Worm (Caenorhabditis elegans) whole organism, L4 larva: ENCODE measurements around the gene D2007.2.

Experiments
- D1046.2 ChIP-seq: fragments of 200-800 bp; sonication (Bioruptor generic); IDR thresholded peaks from 2 replicates; pipeline ENCODE4 v1.3.6; 2022; ENCODE audit warnings: missing genetic modification characterization, missing compliant biosample characterization
- F26F4.8 ChIP-seq: fragments of 200-800 bp; sonication (Bioruptor generic); conservative IDR thresholded peaks from 2 replicates; pipeline ENCODE4 v1.3.6; 2022; ENCODE audit warnings: missing genetic modification characterization, missing compliant biosample characterization
- Y5F2A.4 ChIP-seq: fragments of 200-800 bp; sonication (Bioruptor generic); optimal IDR thresholded peaks from 2 replicates; lab custom pipeline; 2018; ENCODE audit warnings: mild to moderate bottlenecking, missing genetic modification characterization, missing compliant biosample characterization
- ZK546.5 ChIP-seq, 2 experiments: sonication (generic microtip); optimal IDR thresholded peaks; 2 replicates each; lab custom pipeline; 2017; ENCODE audit warnings: missing biosample characterization in 2 of 2, missing genetic modification characterization in 2 of 2
- ama-1 ChIP-seq: fragments of 150-350 bp; optimal IDR thresholded peaks from 2 replicates; lab custom pipeline; 2014; ENCODE audit warnings: inconsistent platforms, mixed read lengths
- ceh-28 ChIP-seq: fragments of 150-350 bp; optimal IDR thresholded peaks from 2 replicates; lab custom pipeline; 2014; ENCODE audit warnings: missing biosample characterization, missing genetic modification reagents, missing genetic modification characterization
- ceh-32 ChIP-seq: sonication (generic microtip); optimal IDR thresholded peaks from 2 replicates; lab custom pipeline; 2016; ENCODE audit warnings: mild to moderate bottlenecking, missing genetic modification characterization, missing compliant biosample characterization; ENCODE audit not compliant: poor library complexity
- ceh-44 ChIP-seq: fragments of 200-800 bp; sonication (Bioruptor generic); IDR thresholded peaks from 2 replicates; pipeline ENCODE4 v1.3.6; 2022; ENCODE audit warnings: missing genetic modification reagents, missing genetic modification characterization, missing compliant biosample characterization
- ceh-62 ChIP-seq: sonication (generic microtip); optimal IDR thresholded peaks from 2 replicates; lab custom pipeline; 2017; ENCODE audit warnings: missing biosample characterization, missing genetic modification characterization
- ces-1 ChIP-seq: fragments of 150-350 bp; sonication (generic microtip); optimal IDR thresholded peaks from 4 replicates; lab custom pipeline; 2014; ENCODE audit warnings: missing biosample characterization, missing genetic modification reagents, missing genetic modification characterization
- ctbp-1 ChIP-seq: fragments of 200-800 bp; sonication (Bioruptor generic); IDR thresholded peaks from 2 replicates; pipeline ENCODE4 v1.3.6; 2022; ENCODE audit warnings: missing genetic modification reagents, missing genetic modification characterization, missing compliant biosample characterization
- daf-12 ChIP-seq: fragments of 150-350 bp; optimal IDR thresholded peaks from 2 replicates; lab custom pipeline; 2014; ENCODE audit warnings: missing biosample characterization, missing genetic modification reagents, missing genetic modification characterization
- daf-16 ChIP-seq, 3 experiments: sonication (generic microtip); optimal IDR thresholded peaks; 2 replicates each; lab custom pipeline; 2016 to 2017; ENCODE audit warnings: missing genetic modification characterization in 3 of 3, missing genetic modification reagents in 3 of 3, mild to moderate bottlenecking in 2 of 3, missing compliant biosample characterization in 2 of 3, missing biosample characterization in 1 of 3, moderate library complexity in 1 of 3
- daf-19 ChIP-seq: fragments of 200-800 bp; sonication (Bioruptor generic); conservative IDR thresholded peaks from 2 replicates; pipeline ENCODE4 v1.3.6; 2022; ENCODE audit warnings: missing genetic modification characterization, missing compliant biosample characterization
- daf-8 ChIP-seq: fragments of 200-800 bp; sonication (Bioruptor generic); IDR thresholded peaks from 2 replicates; pipeline ENCODE4 v1.3.6; 2022; ENCODE audit warnings: missing genetic modification characterization, missing compliant biosample characterization
- dpl-1 ChIP-seq: fragments of 150-350 bp; optimal IDR thresholded peaks from 2 replicates; lab custom pipeline; 2014; ENCODE audit warnings: missing biosample characterization, missing genetic modification reagents, missing genetic modification characterization
- dve-1 ChIP-seq: sonication (generic microtip); optimal IDR thresholded peaks from 2 replicates; lab custom pipeline; 2017; ENCODE audit warnings: antibody characterized with exemption, mild to moderate bottlenecking, missing genetic modification characterization, missing compliant biosample characterization; ENCODE audit not compliant: insufficient read depth
- egl-27 ChIP-seq: sonication (generic microtip); optimal IDR thresholded peaks from 3 replicates; lab custom pipeline; 2017; ENCODE audit warnings: missing biosample characterization, missing genetic modification reagents, missing genetic modification characterization
- fos-1 ChIP-seq: fragments of 150-350 bp; optimal IDR thresholded peaks from 2 replicates; lab custom pipeline; 2014; ENCODE audit warnings: missing biosample characterization, missing genetic modification characterization
- gei-8 ChIP-seq: fragments of 200-800 bp; sonication (Bioruptor generic); optimal IDR thresholded peaks from 2 replicates; lab custom pipeline; 2018; ENCODE audit warnings: mild to moderate bottlenecking, missing genetic modification characterization, missing compliant biosample characterization
- hlh-11 ChIP-seq: fragments of 200-800 bp; sonication (Bioruptor generic); optimal IDR thresholded peaks from 2 replicates; lab custom pipeline; 2018; ENCODE audit warnings: mild to moderate bottlenecking, missing genetic modification characterization, missing compliant biosample characterization
- hlh-30 ChIP-seq: sonication (generic microtip); optimal IDR thresholded peaks from 2 replicates; lab custom pipeline; 2017; ENCODE audit warnings: antibody characterized with exemption, mild to moderate bottlenecking, missing genetic modification characterization, missing compliant biosample characterization; ENCODE audit not compliant: insufficient read depth
- hmg-1.1 ChIP-seq: fragments of 200-800 bp; sonication (Bioruptor generic); IDR thresholded peaks from 2 replicates; pipeline ENCODE4 v1.3.6; 2022; ENCODE audit warnings: missing genetic modification reagents, missing genetic modification characterization, missing compliant biosample characterization
- lin-13 ChIP-seq: fragments of 150-350 bp; optimal IDR thresholded peaks from 2 replicates; lab custom pipeline; 2014; ENCODE audit warnings: missing biosample characterization, missing genetic modification reagents, missing genetic modification characterization
- lin-38 ChIP-seq: fragments of 200-800 bp; sonication (Bioruptor generic); IDR thresholded peaks from 2 replicates; pipeline ENCODE4 v1.3.6; 2022; ENCODE audit warnings: missing genetic modification reagents, missing genetic modification characterization, missing compliant biosample characterization
- lin-39 ChIP-seq: fragments of 150-350 bp; optimal IDR thresholded peaks from 2 replicates; lab custom pipeline; 2014; ENCODE audit warnings: missing biosample characterization, missing genetic modification reagents, missing genetic modification characterization
- lsy-2 ChIP-seq, 2 experiments: fragments of 150-350 bp in 1 of 2; sonication (generic microtip) in 1 of 2; optimal IDR thresholded peaks; 2 replicates each; lab custom pipeline; 2014 to 2017; ENCODE audit warnings: missing biosample characterization in 2 of 2, missing genetic modification characterization in 2 of 2
- mdl-1 ChIP-seq, 2 experiments: fragments of 150-350 bp in 1 of 2; sonication (generic microtip) in 1 of 2; optimal IDR thresholded peaks; 2 replicates each; lab custom pipeline; 2014 to 2017; ENCODE audit warnings: missing biosample characterization in 2 of 2, missing genetic modification characterization in 2 of 2
- mdt-29 ChIP-seq: fragments of 200-800 bp; sonication (Bioruptor generic); IDR thresholded peaks from 2 replicates; pipeline ENCODE4 v1.3.6; 2022; ENCODE audit warnings: missing genetic modification reagents, missing genetic modification characterization, missing compliant biosample characterization
- mep-1 ChIP-seq: fragments of 150-350 bp; sonication (generic microtip); optimal IDR thresholded peaks from 3 replicates; lab custom pipeline; 2014; ENCODE audit warnings: missing biosample characterization, missing genetic modification characterization
- mxl-2 ChIP-seq: fragments of 200-800 bp; sonication (Bioruptor generic); conservative IDR thresholded peaks from 2 replicates; pipeline ENCODE4 v1.3.6; 2022; ENCODE audit warnings: missing genetic modification reagents, missing genetic modification characterization, missing compliant biosample characterization
- nhr-102 ChIP-seq: sonication (generic microtip); optimal IDR thresholded peaks from 2 replicates; lab custom pipeline; 2016; ENCODE audit warnings: mild to moderate bottlenecking, missing genetic modification characterization, moderate library complexity, missing compliant biosample characterization
- nhr-11 ChIP-seq: fragments of 150-350 bp; optimal IDR thresholded peaks from 2 replicates; lab custom pipeline; 2014; ENCODE audit warnings: missing biosample characterization, missing genetic modification characterization
- nhr-111 ChIP-seq: fragments of 200-800 bp; sonication (Bioruptor generic); optimal IDR thresholded peaks from 2 replicates; lab custom pipeline; 2018; ENCODE audit warnings: mild to moderate bottlenecking, missing genetic modification characterization, missing compliant biosample characterization
- nhr-25 ChIP-seq: sonication (generic microtip); optimal IDR thresholded peaks from 2 replicates; lab custom pipeline; 2017; ENCODE audit warnings: missing genetic modification characterization, mild to moderate bottlenecking, missing compliant biosample characterization, antibody characterized with exemption, moderate library complexity, borderline replicate concordance; ENCODE audit not compliant: insufficient read depth
- nhr-41 ChIP-seq: fragments of 200-800 bp; sonication (Bioruptor generic); IDR thresholded peaks from 2 replicates; pipeline ENCODE4 v1.3.6; 2022; ENCODE audit warnings: missing genetic modification reagents, missing genetic modification characterization, missing compliant biosample characterization
- nhr-42 ChIP-seq: fragments of 200-800 bp; sonication (Bioruptor generic); IDR thresholded peaks from 2 replicates; pipeline ENCODE4 v1.3.6; 2022; ENCODE audit warnings: missing genetic modification characterization, missing compliant biosample characterization
- pha-4 ChIP-seq, 2 experiments: fragments of 150-350 bp in 1 of 2; fragments of 200-800 bp in 1 of 2; sonication (Bioruptor generic) in 1 of 2; IDR thresholded peaks in 1 of 2; optimal IDR thresholded peaks in 1 of 2; 2 replicates each; pipeline versions ENCODE4 v1.3.6 to Lab custom; 2014 to 2022; ENCODE audit warnings: missing genetic modification characterization in 2 of 2, missing genetic modification reagents in 2 of 2, missing biosample characterization in 1 of 2, missing compliant biosample characterization in 1 of 2
- pqm-1 ChIP-seq: sonication (generic microtip); optimal IDR thresholded peaks from 2 replicates; lab custom pipeline; 2017; ENCODE audit warnings: missing biosample characterization, missing genetic modification characterization
- rbr-2 ChIP-seq: sonication (generic microtip); optimal IDR thresholded peaks from 2 replicates; lab custom pipeline; 2016; ENCODE audit warnings: missing genotype, missing genetic modification characterization, missing compliant biosample characterization
- snpc-4 ChIP-seq: fragments of 150-350 bp; optimal IDR thresholded peaks from 2 replicates; lab custom pipeline; 2014; ENCODE audit warnings: missing biosample characterization, missing genetic modification characterization
- spr-1 ChIP-seq: sonication (generic microtip); optimal IDR thresholded peaks from 2 replicates; lab custom pipeline; 2016; ENCODE audit warnings: mild to moderate bottlenecking, missing genetic modification characterization, missing compliant biosample characterization
- spr-3 ChIP-seq: fragments of 200-800 bp; sonication (Bioruptor generic); optimal IDR thresholded peaks from 2 replicates; lab custom pipeline; 2018; ENCODE audit warnings: mild to moderate bottlenecking, missing genetic modification characterization, missing compliant biosample characterization
- unc-130 ChIP-seq: sonication (generic microtip); optimal IDR thresholded peaks from 2 replicates; lab custom pipeline; 2016; ENCODE audit warnings: missing genetic modification reagents, missing genetic modification characterization, missing compliant biosample characterization
- unc-39 ChIP-seq: sonication (generic microtip); optimal IDR thresholded peaks from 2 replicates; lab custom pipeline; 2017; ENCODE audit warnings: missing biosample characterization, missing genetic modification characterization
- unc-62 ChIP-seq, 3 experiments: fragments of 150-350 bp in 1 of 3; sonication (generic microtip); optimal IDR thresholded peaks in 2 of 3; peaks in 1 of 3; 1 replicate in 1 of 3; 2 replicates in 2 of 3; lab custom pipeline; 2014 to 2017; ENCODE audit warnings: missing biosample characterization in 3 of 3, missing genetic modification characterization in 3 of 3, missing genetic modification reagents in 3 of 3, missing genotype in 1 of 3
- vab-7 ChIP-seq: fragments of 200-800 bp; sonication (Bioruptor generic); IDR thresholded peaks from 2 replicates; pipeline ENCODE4 v1.3.6; 2022; ENCODE audit warnings: missing genetic modification reagents, missing genetic modification characterization, missing compliant biosample characterization
- zfp-2 ChIP-seq: sonication (generic microtip); optimal IDR thresholded peaks from 2 replicates; lab custom pipeline; 2016; ENCODE audit warnings: mild to moderate bottlenecking, missing genetic modification characterization, missing compliant biosample characterization
- zfp-3 ChIP-seq: fragments of 200-800 bp; sonication (Bioruptor generic); conservative IDR thresholded peaks from 2 replicates; pipeline ENCODE4 v1.3.6; 2022; ENCODE audit warnings: missing genetic modification reagents, missing genetic modification characterization, missing compliant biosample characterization
- ztf-7 ChIP-seq: fragments of 150-350 bp; optimal IDR thresholded peaks from 2 replicates; lab custom pipeline; 2014; ENCODE audit warnings: missing biosample characterization, missing genetic modification characterization

Gene D2007.2

DNA sequence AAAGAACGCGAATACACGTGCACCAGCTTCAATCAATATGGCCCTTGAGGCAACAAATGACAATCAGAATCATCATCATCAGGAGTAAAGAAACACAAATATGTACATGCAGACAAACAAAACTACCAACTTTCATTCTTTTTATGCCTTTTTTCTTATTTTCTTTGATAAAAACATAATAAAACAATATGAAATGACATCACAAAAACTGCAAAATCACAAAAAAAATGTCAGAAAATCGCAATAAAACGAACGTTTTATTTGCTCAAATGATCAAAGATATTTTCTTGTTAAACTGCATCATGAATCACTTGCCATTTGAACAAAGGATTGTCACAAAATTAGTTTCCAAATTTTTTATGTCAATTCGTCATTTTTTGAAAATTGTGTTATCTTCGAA lies 5.7 kb downstream of the D2007.2 start (continued):
- TF ChIP-seq lin-39 (tag; lab: Kevin White, UChicago) (no peak), mxl-2 (no peak), fos-1 (tag; lab: Kevin White, UChicago) (no peak), snpc-4 (tag; lab: Kevin White, UChicago) (no peak), unc-130 (GFP tag; lab: Kevin White, UChicago) (no peak), nhr-102 (tag; lab: Kevin White, UChicago) (no peak), ctbp-1 (GFP tag; lab: Robert Waterston, UW) (no peak), spr-3 (GFP tag; lab: Kevin White, UChicago) (no peak), nhr-11 (tag; lab: Kevin White, UChicago) (no peak), ceh-62 (no peak), nhr-42 (GFP tag; lab: Robert Waterston, UW) (no peak), ceh-28 (tag; lab: Kevin White, UChicago) (no peak), spr-1 (tag; lab: Kevin White, UChicago) (no peak), vab-7 (GFP tag; lab: Robert Waterston, UW) (no peak), dpl-1 (GFP tag; lab: Kevin White, UChicago) (peak; percentile 22), daf-16 (GFP tag; optimal IDR thresholded peaks at IDR 0.05; lab: Kevin White, UChicago) (no peak), daf-16 (tag; optimal IDR thresholded peaks at IDR 0.05; lab: Kevin White, UChicago) (peak; percentile 51), F26F4.8 (GFP tag; lab: Robert Waterston, UW) (no peak), nhr-111 (GFP tag; lab: Kevin White, UChicago) (no peak), zfp-3 (GFP tag; lab: Robert Waterston, UW) (no peak), D1046.2 (GFP tag; lab: Robert Waterston, UW) (no peak), hlh-11 (tag; lab: Kevin White, UChicago) (peak; percentile 29), Y5F2A.4 (GFP tag; lab: Kevin White, UChicago) (no peak), ZK546.5 (tag; optimal IDR thresholded peaks at IDR 0.05; lab: Kevin White, UChicago) (no peak), daf-19 (no peak), unc-39 (tag; lab: Kevin White, UChicago) (no peak), daf-12 (tag; lab: Kevin White, UChicago) (no peak), ces-1 (GFP tag; lab: Kevin White, UChicago) (no peak), hmg-1.1 (GFP tag; lab: Robert Waterston, UW) (no peak), nhr-41 (GFP tag; lab: Robert Waterston, UW) (no peak), ceh-32 (tag; lab: Kevin White, UChicago) (no peak), pqm-1 (tag; lab: Kevin White, UChicago) (peak; percentile 55), nhr-25 (tag; lab: Kevin White, UChicago) (no peak), zfp-2 (tag; lab: Kevin White, UChicago) (no peak), mdt-29 (GFP tag; lab: Robert Waterston, UW) (no peak), daf-8 (no peak), mdl-1 (tag; optimal IDR thresholded peaks at IDR 0.05; lab: Kevin White, UChicago) (no peak), lin-13 (GFP tag; lab: Kevin White, UChicago) (no peak)

DNA sequence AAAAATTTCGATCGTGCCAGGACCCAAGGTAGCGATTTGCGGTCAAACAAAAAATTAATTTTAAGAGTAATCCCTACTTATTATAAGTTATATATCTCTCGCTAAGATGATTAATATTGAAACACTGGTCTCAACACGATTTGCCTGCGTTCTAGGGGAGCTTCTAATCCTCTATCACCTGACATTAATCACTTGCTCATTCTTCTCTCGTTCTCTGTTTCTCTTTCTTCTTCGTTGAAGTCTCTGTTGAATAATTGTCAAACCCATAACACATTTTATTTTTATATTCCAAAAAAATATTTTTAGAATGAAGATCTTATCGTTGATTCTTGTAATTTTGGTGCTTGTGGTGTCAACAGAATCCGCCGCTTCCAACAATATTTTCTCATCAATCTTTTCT lies 6.4 kb downstream of the D2007.2 start, which contains the start of gene D2007.1:
D2007.1 (plus strand) TSS at position 301 of the 400 bp plus-strand sequence.
- TF ChIP-seq ceh-44 (GFP tag; lab: Robert Waterston, UW) (no peak), ctbp-1 (GFP tag; lab: Robert Waterston, UW) (no peak), pha-4 (GFP tag; IDR thresholded peaks at IDR 0.05; lab: Robert Waterston, UW) (no peak), pha-4 (tag; optimal IDR thresholded peaks at IDR 0.05; lab: Kevin White, UChicago) (no peak), spr-3 (GFP tag; lab: Kevin White, UChicago) (no peak), mep-1 (tag; lab: Kevin White, UChicago) (peak; percentile 8), hlh-30 (peak; percentile 35), gei-8 (GFP tag; lab: Kevin White, UChicago) (no peak), dve-1 (no peak), unc-62 (GFP tag; optimal IDR thresholded peaks at IDR 0.05 in 1 of 2; lab: Kevin White, UChicago) (peak in 1 of 2 experiments; percentile 42), unc-62 (tag; optimal IDR thresholded peaks at IDR 0.05; lab: Kevin White, UChicago) (no peak), lsy-2 (tag; optimal IDR thresholded peaks at IDR 0.05; lab: Kevin White, UChicago) (peak in 1 of 2 experiments; percentile 20), lin-38 (GFP tag; lab: Robert Waterston, UW) (no peak), rbr-2 (tag; lab: Kevin White, UChicago) (no peak), ztf-7 (tag; lab: Kevin White, UChicago) (no peak), egl-27 (tag; lab: Kevin White, UChicago) (no peak), ama-1 (lab: Kevin White, UChicago) (no peak), vab-7 (GFP tag; lab: Robert Waterston, UW) (no peak), hmg-1.1 (GFP tag; lab: Robert Waterston, UW) (no peak)
